Fruit fly (Drosophila melanogaster) whole organism: Measurements from ENCODE around the gene sdt.

Experiments
- CG8478 ChIP-seq: fragments of >200 bp; optimal IDR thresholded peaks from 2 replicates; lab custom pipeline; 2018; ENCODE audit warnings: inconsistent platforms
- Dll ChIP-seq: fragments of >200 bp; optimal IDR thresholded peaks from 2 replicates; lab custom pipeline; 2017
- EcR ChIP-seq, 2 experiments: fragments of >200 bp; optimal IDR thresholded peaks; 2 replicates each; lab custom pipeline; 2017; ENCODE audit warnings: missing biosample characterization in 2 of 2, missing genetic modification characterization in 2 of 2, missing genetic modification reagents in 2 of 2
- pan ChIP-seq: fragments of >200 bp; optimal IDR thresholded peaks from 2 replicates; lab custom pipeline; 2017
- psq ChIP-seq: fragments of >200 bp; optimal IDR thresholded peaks from 2 replicates; lab custom pipeline; 2017
- usp ChIP-seq: fragments of >200 bp; optimal IDR thresholded peaks from 2 replicates; lab custom pipeline; 2017; ENCODE audit warnings: missing biosample characterization, missing genetic modification characterization, mixed read lengths

dm6 chrX:8176291-8177029 lies 1.9 kb upstream of the sdt start:
- TF ChIP-seq usp (GFP tag; lab: Kevin White, UChicago) = no peak
- TF ChIP-seq psq (lab: Kevin White, UChicago) = no peak
- no peak for TF ChIP-seq CG8478 (lab: Kevin White, UChicago)
- no peak for TF ChIP-seq pan (lab: Kevin White, UChicago)
- TF ChIP-seq Dll (lab: Kevin White, UChicago) = no peak
- TF ChIP-seq EcR (GFP tag; optimal IDR thresholded peaks at IDR 0.05; lab: Kevin White, UChicago) = no peak
